Worm (Caenorhabditis elegans) whole organism, late embryonic: ENCODE data around the gene Y54G2A.48.

ENCODE experiments used
- K09A11.1 ChIP-seq: sonication (generic microtip); optimal IDR thresholded peaks from 2 replicates; lab custom pipeline; 2017; ENCODE audit warnings: antibody characterized with exemption, mild to moderate bottlenecking, missing genetic modification characterization, missing compliant biosample characterization; ENCODE audit not compliant: insufficient read depth
- ahr-1 ChIP-seq: sonication (generic microtip); optimal IDR thresholded peaks from 2 replicates; lab custom pipeline; 2016; ENCODE audit warnings: missing genetic modification characterization, missing compliant biosample characterization
- ama-1 ChIP-seq: fragments of 150-350 bp; optimal IDR thresholded peaks from 2 replicates; lab custom pipeline; 2014
- ceh-14 ChIP-seq: sonication (generic microtip); optimal IDR thresholded peaks from 2 replicates; lab custom pipeline; 2016; ENCODE audit warnings: missing genotype, missing genetic modification characterization, missing compliant biosample characterization
- ceh-30 ChIP-seq: fragments of 150-350 bp; optimal IDR thresholded peaks from 2 replicates; lab custom pipeline; 2014; ENCODE audit warnings: missing biosample characterization, missing genetic modification characterization
- ceh-31 ChIP-seq: sonication (generic microtip); optimal IDR thresholded peaks from 2 replicates; lab custom pipeline; 2016; ENCODE audit warnings: missing genetic modification characterization, missing compliant biosample characterization
- ceh-34 ChIP-seq: sonication (generic microtip); optimal IDR thresholded peaks from 2 replicates; lab custom pipeline; 2016; ENCODE audit warnings: mild to moderate bottlenecking, missing genetic modification characterization, missing compliant biosample characterization
- ceh-45 ChIP-seq: fragments of 200-800 bp; sonication (Bioruptor generic); IDR thresholded peaks from 2 replicates; pipeline ENCODE4 v1.3.6; 2022; ENCODE audit warnings: missing genetic modification reagents, missing genetic modification characterization, missing compliant biosample characterization
- ceh-6 ChIP-seq: fragments of 200-800 bp; sonication (Bioruptor generic); optimal IDR thresholded peaks from 2 replicates; lab custom pipeline; 2018; ENCODE audit warnings: mild to moderate bottlenecking, missing genetic modification characterization, missing compliant biosample characterization
- ceh-9 ChIP-seq: sonication (generic microtip); optimal IDR thresholded peaks from 2 replicates; lab custom pipeline; 2016; ENCODE audit warnings: mild to moderate bottlenecking, missing genetic modification characterization, inconsistent platforms, missing compliant biosample characterization
- dve-1 ChIP-seq: sonication (generic microtip); optimal IDR thresholded peaks from 2 replicates; lab custom pipeline; 2017; ENCODE audit warnings: antibody characterized with exemption, mild to moderate bottlenecking, missing genetic modification characterization, missing compliant biosample characterization
- fax-1 ChIP-seq: sonication (generic microtip); optimal IDR thresholded peaks from 2 replicates; lab custom pipeline; 2016; ENCODE audit warnings: missing genotype, missing genetic modification characterization, missing compliant biosample characterization
- fkh-10 ChIP-seq: fragments of 150-350 bp; optimal IDR thresholded peaks from 2 replicates; lab custom pipeline; 2014; ENCODE audit warnings: missing biosample characterization, missing genetic modification reagents, missing genetic modification characterization
- fkh-6 ChIP-seq: sonication (generic microtip); optimal IDR thresholded peaks from 2 replicates; lab custom pipeline; 2016; ENCODE audit warnings: missing genetic modification characterization, missing compliant biosample characterization
- hlh-13 ChIP-seq: fragments of 200-800 bp; sonication (Bioruptor generic); optimal IDR thresholded peaks from 2 replicates; lab custom pipeline; 2018; ENCODE audit warnings: mild to moderate bottlenecking, missing genetic modification characterization, missing compliant biosample characterization
- hlh-30 ChIP-seq: sonication (generic microtip); optimal IDR thresholded peaks from 2 replicates; lab custom pipeline; 2017; ENCODE audit warnings: antibody characterized with exemption, missing genetic modification characterization, missing compliant biosample characterization; ENCODE audit not compliant: insufficient read depth
- hlh-6 ChIP-seq: sonication (generic microtip); optimal IDR thresholded peaks from 2 replicates; lab custom pipeline; 2016; ENCODE audit warnings: missing genotype, missing genetic modification characterization, missing compliant biosample characterization
- hlh-8 ChIP-seq: sonication (generic microtip); optimal IDR thresholded peaks from 2 replicates; lab custom pipeline; 2016; ENCODE audit warnings: missing genotype, missing genetic modification characterization, missing compliant biosample characterization
- madf-2 ChIP-seq: sonication (generic microtip); optimal IDR thresholded peaks from 2 replicates; lab custom pipeline; 2017; ENCODE audit warnings: missing genetic modification characterization, missing compliant biosample characterization
- nhr-11 ChIP-seq: fragments of 150-350 bp; optimal IDR thresholded peaks from 2 replicates; lab custom pipeline; 2014; ENCODE audit warnings: missing biosample characterization, missing genetic modification characterization
- odd-2 ChIP-seq: sonication (generic microtip); optimal IDR thresholded peaks from 2 replicates; lab custom pipeline; 2017; ENCODE audit warnings: antibody characterized with exemption, mild to moderate bottlenecking, missing genetic modification characterization, missing compliant biosample characterization
- pag-3 ChIP-seq: sonication (generic microtip); optimal IDR thresholded peaks from 2 replicates; lab custom pipeline; 2016; ENCODE audit warnings: missing compliant biosample characterization, missing genetic modification characterization, borderline replicate concordance
- pha-2 ChIP-seq: sonication (generic microtip); optimal IDR thresholded peaks from 2 replicates; lab custom pipeline; 2017; ENCODE audit warnings: mild to moderate bottlenecking, missing genetic modification characterization, missing compliant biosample characterization
- pha-4 ChIP-seq: fragments of 150-350 bp; optimal IDR thresholded peaks from 2 replicates; lab custom pipeline; 2018; ENCODE audit warnings: missing biosample characterization, missing genetic modification reagents, missing genetic modification characterization
- pros-1 ChIP-seq: fragments of 150-350 bp; optimal IDR thresholded peaks from 2 replicates; lab custom pipeline; 2014; ENCODE audit warnings: missing biosample characterization, missing genetic modification reagents, missing genetic modification characterization
- ref-2 ChIP-seq: sonication (generic microtip); optimal IDR thresholded peaks from 2 replicates; lab custom pipeline; 2016; ENCODE audit warnings: missing genetic modification characterization, missing compliant biosample characterization
- rnt-1 ChIP-seq: sonication (generic microtip); optimal IDR thresholded peaks from 2 replicates; lab custom pipeline; 2016; ENCODE audit warnings: missing genetic modification characterization, missing compliant biosample characterization
- sdc-2 ChIP-seq: sonication (generic microtip); optimal IDR thresholded peaks from 2 replicates; lab custom pipeline; 2016; ENCODE audit warnings: missing genotype, missing genetic modification characterization, missing compliant biosample characterization
- sox-2 ChIP-seq: fragments of 200-800 bp; sonication (Bioruptor generic); IDR thresholded peaks from 2 replicates; pipeline ENCODE4 v1.3.6; 2022; ENCODE audit warnings: missing genetic modification reagents, missing genetic modification characterization, missing compliant biosample characterization
- sox-4 ChIP-seq: sonication (generic microtip); optimal IDR thresholded peaks from 2 replicates; lab custom pipeline; 2017; ENCODE audit warnings: mild to moderate bottlenecking, missing genetic modification characterization, inconsistent platforms, missing compliant biosample characterization
- tbx-7 ChIP-seq: sonication (generic microtip); optimal IDR thresholded peaks from 2 replicates; lab custom pipeline; 2016; ENCODE audit warnings: missing genotype, missing genetic modification characterization, missing compliant biosample characterization
- unc-42 ChIP-seq: sonication (generic microtip); optimal IDR thresholded peaks from 2 replicates; lab custom pipeline; 2016; ENCODE audit warnings: missing genotype, missing genetic modification characterization, missing compliant biosample characterization
- unc-55 ChIP-seq: sonication (generic microtip); optimal IDR thresholded peaks from 2 replicates; lab custom pipeline; 2017; ENCODE audit warnings: missing biosample characterization, missing genetic modification reagents, missing genetic modification characterization
- unc-86 ChIP-seq: sonication (generic microtip); optimal IDR thresholded peaks from 2 replicates; lab custom pipeline; 2016; ENCODE audit warnings: missing genetic modification characterization, missing compliant biosample characterization

The Y54G2A.48 gene

DNA sequence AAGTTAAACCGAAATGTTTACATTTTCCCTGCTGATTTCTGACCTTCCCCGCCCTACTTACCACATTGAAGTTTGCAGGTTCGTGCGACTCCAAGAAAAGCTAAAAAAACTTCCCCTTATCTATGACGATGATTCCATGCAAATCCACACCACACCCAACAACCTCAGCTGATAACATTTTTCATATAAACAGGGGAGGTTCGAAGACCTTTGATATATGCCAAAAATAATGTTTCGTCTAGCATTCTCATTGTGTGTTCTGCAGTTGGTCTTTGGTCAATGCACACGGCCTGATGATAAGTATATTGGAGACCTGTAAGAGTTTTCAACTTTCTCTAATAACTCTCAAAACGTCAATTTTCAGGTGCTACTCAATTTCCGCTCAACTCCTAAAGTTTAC is 21.7 kb upstream of the Y54G2A.48 start:
- TF ChIP-seq fkh-6 (no peak), dve-1 (no peak), rnt-1 (tag; lab: Kevin White, UChicago) (no peak), pha-2 (tag; lab: Kevin White, UChicago) (no peak), ahr-1 (tag; lab: Kevin White, UChicago) (no peak), ama-1 (lab: Kevin White, UChicago) (no peak), ceh-9 (tag; lab: Kevin White, UChicago) (no peak), hlh-8 (tag; lab: Kevin White, UChicago) (no peak), nhr-11 (no peak), ceh-31 (no peak), sox-2 (no peak)

DNA sequence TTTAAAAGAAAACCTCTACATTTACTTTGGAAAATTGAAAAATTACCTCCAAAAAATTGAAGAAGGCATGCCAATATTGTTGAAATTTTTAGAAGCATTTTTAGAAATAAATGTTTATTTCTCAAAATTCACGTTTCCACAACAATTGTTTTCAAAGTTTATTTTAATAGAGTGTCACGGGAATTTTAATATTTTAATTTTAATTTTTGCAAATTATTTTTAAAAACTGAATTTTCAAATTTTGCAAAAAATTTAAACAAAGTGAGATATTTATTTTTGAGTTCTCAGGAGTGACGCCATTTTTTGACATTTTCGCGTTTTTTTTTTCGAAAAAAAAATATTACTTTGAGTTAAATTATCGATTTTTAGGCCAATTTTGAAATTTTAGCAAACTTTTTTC is 20.7 kb upstream of the Y54G2A.48 start, which contains the start of gene Y54G2A.49:
TSS of gene Y54G2A.49 (minus strand) at position 101 of the 400 bp plus-strand sequence.
- TF ChIP-seq ref-2 (tag; lab: Kevin White, UChicago) = no peak
- no peak for TF ChIP-seq madf-2 (tag; lab: Kevin White, UChicago)
- TF ChIP-seq ceh-34 = no peak
- TF ChIP-seq ceh-31 = no peak
- TF ChIP-seq hlh-6 = no peak
- no peak for TF ChIP-seq ceh-14 (tag; lab: Kevin White, UChicago)
- TF ChIP-seq fkh-10 (GFP tag; lab: Kevin White, UChicago) = no peak
- no peak for TF ChIP-seq hlh-13 (GFP tag; lab: Kevin White, UChicago)
- no peak for TF ChIP-seq sox-4 (tag; lab: Kevin White, UChicago)
- no peak for TF ChIP-seq unc-86 (tag; lab: Kevin White, UChicago)
- no peak for TF ChIP-seq ceh-30
- no peak for TF ChIP-seq K09A11.1
- TF ChIP-seq pros-1 (tag; lab: Kevin White, UChicago) = no peak
- no peak for TF ChIP-seq ceh-6 (GFP tag; lab: Kevin White, UChicago)
- TF ChIP-seq odd-2 (tag; lab: Kevin White, UChicago) = no peak

DNA sequence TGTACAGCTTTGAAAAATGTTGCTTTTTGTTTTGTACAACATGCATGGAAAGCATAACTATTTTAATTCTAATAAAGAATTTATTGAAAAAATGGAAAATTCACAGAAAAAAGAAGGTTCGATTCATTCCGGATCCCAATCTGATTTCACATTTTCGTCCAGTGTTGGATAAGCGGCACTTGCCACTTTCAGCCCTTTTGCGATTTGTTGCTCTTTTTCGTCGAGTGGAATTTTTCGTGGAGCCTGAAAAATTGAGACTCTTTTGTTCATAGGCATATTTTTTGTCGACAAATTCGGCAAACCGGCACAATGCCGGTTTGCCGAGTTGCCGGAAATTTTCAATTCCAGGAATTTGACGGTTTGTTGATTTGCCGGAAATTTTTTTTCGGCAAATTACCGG is 19.1 kb upstream of the Y54G2A.48 start:
- no peak for TF ChIP-seq sox-2
- TF ChIP-seq hlh-30 (tag; lab: Kevin White, UChicago) = no peak
- no peak for TF ChIP-seq ceh-14 (tag; lab: Kevin White, UChicago)
- no peak for TF ChIP-seq fax-1
- TF ChIP-seq tbx-7 (tag; lab: Kevin White, UChicago) = no peak
- no peak for TF ChIP-seq madf-2 (tag; lab: Kevin White, UChicago)
- TF ChIP-seq pag-3 (tag; lab: Kevin White, UChicago) = no peak
- TF ChIP-seq sox-4 (tag; lab: Kevin White, UChicago) = no peak
- TF ChIP-seq ceh-31 = no peak
- TF ChIP-seq ref-2 (tag; lab: Kevin White, UChicago) = no peak
- no peak for TF ChIP-seq pha-4 (tag; lab: Kevin White, UChicago)
- TF ChIP-seq fkh-10 (GFP tag; lab: Kevin White, UChicago) = no peak
- no peak for TF ChIP-seq ceh-45 (GFP tag; lab: Robert Waterston, UW)
- TF ChIP-seq rnt-1 (tag; lab: Kevin White, UChicago) = no peak
- no peak for TF ChIP-seq ceh-34
- TF ChIP-seq, all 69 proteins: peak for 0

DNA sequence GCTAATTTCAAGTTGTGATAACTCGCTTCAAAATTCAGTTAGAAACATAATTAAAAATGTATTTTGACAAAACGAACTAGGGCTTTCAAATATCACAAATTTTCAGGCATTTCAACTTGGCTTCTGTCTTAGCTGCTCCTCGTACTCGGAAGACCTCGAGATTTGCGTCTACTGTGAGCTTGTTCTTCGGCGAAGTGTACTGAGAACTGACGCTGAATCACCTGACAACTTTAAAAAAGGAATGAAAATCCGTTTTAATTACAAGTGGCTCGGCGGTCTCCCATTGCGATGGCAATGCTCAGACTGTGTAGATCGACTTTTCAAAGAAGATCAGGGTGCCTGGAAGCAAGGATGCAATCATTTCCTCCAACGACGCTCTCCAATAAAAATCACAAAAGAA is 18.1 kb upstream of the Y54G2A.48 start, which contains the start of gene clec-85:
TSS of gene clec-85 (plus strand) at position 301 of the 400 bp plus-strand sequence.
- TF ChIP-seq ceh-30 (no peak), pha-2 (tag; lab: Kevin White, UChicago) (no peak), sdc-2 (tag; lab: Kevin White, UChicago) (no peak), unc-42 (tag; lab: Kevin White, UChicago) (no peak)

DNA sequence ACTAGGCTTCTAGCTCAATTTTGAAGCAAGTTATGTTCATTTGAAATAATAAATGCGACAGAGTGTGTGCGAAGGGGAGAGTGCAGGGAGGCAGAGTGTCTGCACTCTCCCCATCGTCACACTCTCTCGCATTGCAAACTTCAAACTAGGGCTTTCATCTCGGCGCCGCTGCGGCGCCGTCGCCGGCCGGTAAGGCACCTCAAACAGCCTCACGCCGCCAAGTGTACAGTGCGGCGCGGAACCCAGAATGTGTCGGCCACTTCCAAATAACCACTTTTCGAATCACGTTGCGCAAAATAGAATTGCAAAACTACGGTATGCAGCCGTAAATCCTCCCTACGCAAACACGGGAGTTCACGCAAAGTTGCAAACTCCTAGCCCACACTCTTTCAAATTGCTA is 16.8 kb upstream of the Y54G2A.48 start:
- TF ChIP-seq hlh-13 (GFP tag; lab: Kevin White, UChicago) (no peak), hlh-6 (no peak), unc-55 (no peak), K09A11.1 (no peak), pha-2 (tag; lab: Kevin White, UChicago) (no peak)
